Worm (Caenorhabditis elegans): ENCODE data around the gene fbxb-34.

DNA sequence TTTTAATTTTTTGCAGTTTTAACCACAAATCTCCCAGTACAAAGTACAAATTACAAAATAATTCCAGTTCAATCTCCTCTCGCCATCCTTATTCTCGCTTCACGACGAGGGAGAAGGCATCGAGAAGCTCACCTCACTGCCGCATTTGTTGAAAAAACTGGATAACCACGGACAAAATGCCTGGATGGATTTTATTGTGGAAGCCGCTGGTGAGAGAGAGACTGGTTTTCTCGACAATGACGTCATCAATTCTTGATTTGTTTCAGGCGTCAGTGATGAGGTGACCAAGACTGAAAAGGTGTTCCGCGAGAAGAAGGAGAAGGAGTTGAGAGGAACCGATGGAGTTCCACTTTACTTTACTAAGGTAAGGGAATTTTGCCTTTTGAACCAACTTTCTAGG lies 38.1 kb upstream of the fbxb-34 start:
- TF ChIP-seq lin-15B (tag; optimal IDR thresholded peaks at IDR 0.05) (no peak), lir-3 (tag; optimal IDR thresholded peaks at IDR 0.05; ENCODE audit: poor library complexity) (no peak), mep-1 (tag; optimal IDR thresholded peaks at IDR 0.05) (no peak), nhr-76 (tag; optimal IDR thresholded peaks at IDR 0.05) (no peak), nhr-47 (tag; optimal IDR thresholded peaks at IDR 0.05) (no peak)
